Fruit fly (Drosophila melanogaster): ENCODE data around the gene spz5.

Gene spz5

DNA sequence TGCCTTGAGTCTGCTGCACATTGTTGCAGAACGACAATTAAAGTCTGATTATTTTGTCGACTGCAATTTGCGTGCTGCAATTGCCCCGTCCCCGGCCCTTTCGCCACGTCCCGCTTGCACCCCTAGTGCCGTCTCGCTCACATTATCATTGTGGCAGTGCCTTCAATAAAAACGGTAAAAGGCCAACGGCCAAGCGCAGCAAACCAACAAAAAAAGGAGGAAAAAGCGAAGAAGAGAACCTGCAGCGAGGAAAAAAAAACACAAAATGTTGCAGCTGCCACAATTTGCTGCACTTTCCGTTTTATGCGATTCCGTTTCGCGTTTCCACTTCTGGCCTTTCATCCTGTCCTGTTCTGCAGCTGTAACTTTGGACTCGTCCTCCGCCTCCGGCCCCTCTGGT, 17.9 kb downstream of the spz5 start (continued):
- TF ChIP-seq CG11762 (GFP tag; optimal IDR thresholded peaks at IDR 0.05; ENCODE audit: insufficient read depth) (no peak), CG10669 (GFP tag; optimal IDR thresholded peaks at IDR 0.05) (no peak), CG9139 (GFP tag; optimal IDR thresholded peaks at IDR 0.05) (peak; percentile 34), ss (GFP tag; optimal IDR thresholded peaks at IDR 0.05) (peak; percentile 67 to 68), Ets96B (tag; optimal IDR thresholded peaks at IDR 0.05) (no peak), Eip78C (GFP tag) (peak; percentile 42)

DNA sequence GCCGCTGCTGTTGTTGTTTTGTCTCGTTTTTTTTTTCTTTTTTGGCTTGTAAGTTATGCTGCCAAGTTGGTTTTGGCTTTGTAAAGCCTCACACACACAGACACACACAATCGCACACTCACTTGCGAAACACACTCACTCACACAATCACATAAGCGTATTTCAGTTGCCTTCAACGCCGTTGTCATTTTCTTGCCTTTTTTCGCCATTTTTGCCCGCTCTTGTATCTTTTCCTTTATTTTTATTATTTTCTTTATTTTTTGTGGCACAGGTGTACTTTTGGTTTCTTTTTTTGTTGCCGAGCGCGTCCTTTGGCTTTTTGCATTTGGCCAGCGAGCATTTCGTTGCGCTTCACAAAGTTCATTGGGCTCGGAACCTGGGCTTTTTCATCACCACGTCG, 18.9 kb downstream of the spz5 start:
- TF ChIP-seq CG34406 (GFP tag; optimal IDR thresholded peaks at IDR 0.05) (peak; percentile 34), Sox15 (GFP tag; optimal IDR thresholded peaks at IDR 0.05) (no peak), CG11902 (GFP tag; optimal IDR thresholded peaks at IDR 0.05) (no peak), Hr4 (GFP tag; optimal IDR thresholded peaks at IDR 0.05) (no peak), svp (GFP tag) (peak; percentile 64), achi (GFP tag; optimal IDR thresholded peaks at IDR 0.05) (peak; percentile 6), salr (GFP tag; optimal IDR thresholded peaks at IDR 0.05) (peak in 1 of 2 experiments; percentile 19), Eip75B (GFP tag; optimal IDR thresholded peaks at IDR 0.05) (peak; percentile 7), CG16779 (tag; optimal IDR thresholded peaks at IDR 0.05) (peak; percentile 56), CG9139 (GFP tag; optimal IDR thresholded peaks at IDR 0.05) (peak; percentile 89), esn (GFP tag; optimal IDR thresholded peaks at IDR 0.05) (peak; percentile 23), eg (GFP tag; IDR thresholded peaks at IDR 0.05) (0 out of 3 replicates have a peak, but pooled peaks have one; percentile 19), Eip78C (GFP tag) (peak; percentile 84), Met (GFP tag; optimal IDR thresholded peaks at IDR 0.05) (peak; percentile 12), CG3919 (GFP tag; optimal IDR thresholded peaks at IDR 0.05) (peak; percentile 24), vri (GFP tag; optimal IDR thresholded peaks at IDR 0.05) (peak; percentile 55), CG10669 (GFP tag; optimal IDR thresholded peaks at IDR 0.05) (peak; percentile 40), CG6808 (GFP tag; optimal IDR thresholded peaks at IDR 0.05) (peak; percentile 79), CG6792 (GFP tag; optimal IDR thresholded peaks at IDR 0.05) (peak; percentile 43), net (GFP tag; optimal IDR thresholded peaks at IDR 0.05) (peak; percentile 17), CG3032 (tag; optimal IDR thresholded peaks at IDR 0.05) (peak; percentile 60), Sox102F (GFP tag; optimal IDR thresholded peaks at IDR 0.05) (peak; percentile 57), CG8632 (GFP tag; optimal IDR thresholded peaks at IDR 0.05) (peak; percentile 8), Blimp-1 (GFP tag; optimal IDR thresholded peaks at IDR 0.05) (peak; percentile 39), acj6 (GFP tag; optimal IDR thresholded peaks at IDR 0.05) (no peak), Lpt (GFP tag; optimal IDR thresholded peaks at IDR 0.05) (no peak), Ets96B (tag; optimal IDR thresholded peaks at IDR 0.05) (peak; percentile 49), spab (GFP tag; optimal IDR thresholded peaks at IDR 0.05) (peak; percentile 72), CG4318 (GFP tag; optimal IDR thresholded peaks at IDR 0.05) (no peak), fd85E (GFP tag; optimal IDR thresholded peaks at IDR 0.05) (no peak), CG11294 (GFP tag; IDR thresholded peaks at IDR 0.05) (no peak), CG8119 (GFP tag; IDR thresholded peaks at IDR 0.05) (no peak), CG7368 (GFP tag; optimal IDR thresholded peaks at IDR 0.05) (no peak), CG6854 (GFP tag; optimal IDR thresholded peaks at IDR 0.05) (peak; percentile 95), CG1621 (tag; optimal IDR thresholded peaks at IDR 0.05) (peak; percentile 19), CG6163 (GFP tag; IDR thresholded peaks at IDR 0.05) (peak; percentile 57; the same call in 2 of the 3 replicates), ss (GFP tag; optimal IDR thresholded peaks at IDR 0.05) (peak; percentile 87 to 90), dsx (GFP tag; optimal IDR thresholded peaks at IDR 0.05; ENCODE audit: poor library complexity, severe bottlenecking) (peak; percentile 73), CG11762 (GFP tag; optimal IDR thresholded peaks at IDR 0.05; ENCODE audit: insufficient read depth) (no peak)

DNA sequence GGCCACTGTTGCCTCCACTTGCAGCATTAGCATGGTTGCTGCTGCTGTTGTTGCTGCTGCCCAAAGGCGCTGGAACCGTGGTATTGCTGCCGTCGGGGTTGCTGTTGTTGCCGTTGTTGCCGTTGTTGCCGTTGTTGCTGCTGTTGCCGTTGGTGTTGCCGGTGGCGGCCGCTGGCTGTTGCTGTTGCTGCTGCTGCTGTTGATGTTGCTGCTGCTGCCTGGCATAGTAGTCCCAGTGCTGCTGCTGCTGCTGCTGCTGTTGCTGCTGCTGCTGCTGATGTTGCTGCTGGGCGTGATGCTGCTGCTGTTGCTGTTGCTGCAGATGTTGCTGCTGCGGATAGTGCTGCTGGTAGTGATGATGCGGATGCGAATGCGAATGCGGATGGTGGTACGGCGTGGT, 20.8 kb downstream of the spz5 start:
- TF ChIP-seq lz (GFP tag; optimal IDR thresholded peaks at IDR 0.05) (no peak), fkh (GFP tag; optimal IDR thresholded peaks at IDR 0.05) (no peak), Ets96B (tag; optimal IDR thresholded peaks at IDR 0.05) (no peak), CG3919 (GFP tag; optimal IDR thresholded peaks at IDR 0.05) (peak; percentile 39), Sox102F (GFP tag; optimal IDR thresholded peaks at IDR 0.05) (no peak), CG6808 (GFP tag; optimal IDR thresholded peaks at IDR 0.05) (no peak), fd85E (GFP tag; optimal IDR thresholded peaks at IDR 0.05) (no peak), Ets21C (GFP tag; optimal IDR thresholded peaks at IDR 0.05) (no peak)
